Fruit fly (Drosophila melanogaster) whole organism: Measurements from ENCODE around the gene CG2182.

Experiments used
- CG8478 ChIP-seq: fragments of >200 bp; optimal IDR thresholded peaks from 2 replicates; lab custom pipeline; 2018; ENCODE audit warnings: inconsistent platforms
- Dll ChIP-seq: fragments of >200 bp; optimal IDR thresholded peaks from 2 replicates; lab custom pipeline; 2017
- EcR ChIP-seq, 2 experiments: fragments of >200 bp; optimal IDR thresholded peaks; 2 replicates each; lab custom pipeline; 2017; ENCODE audit warnings: missing biosample characterization in 2 of 2, missing genetic modification characterization in 2 of 2, missing genetic modification reagents in 2 of 2
- pan ChIP-seq: fragments of >200 bp; optimal IDR thresholded peaks from 2 replicates; lab custom pipeline; 2017
- psq ChIP-seq: fragments of >200 bp; optimal IDR thresholded peaks from 2 replicates; lab custom pipeline; 2017
- usp ChIP-seq: fragments of >200 bp; optimal IDR thresholded peaks from 2 replicates; lab custom pipeline; 2017; ENCODE audit warnings: missing biosample characterization, missing genetic modification characterization, mixed read lengths

CG2182 gene

DNA sequence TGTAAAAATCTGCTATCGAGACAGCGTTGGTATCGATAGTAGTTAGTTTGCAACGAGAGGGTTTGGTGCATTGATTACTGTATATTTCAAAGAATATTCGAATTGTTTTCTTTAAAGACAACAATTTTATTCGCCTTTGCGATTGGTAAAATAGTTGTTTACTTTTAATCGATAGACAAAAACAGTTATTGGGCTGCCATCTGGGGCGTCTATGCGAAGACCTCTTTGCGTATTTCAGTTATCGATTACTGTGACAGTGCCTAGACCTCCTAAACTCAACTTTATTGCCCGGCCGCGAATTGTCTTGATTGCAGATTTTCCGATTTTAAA is 46.6 kb downstream of the CG2182 start, which contains the start of gene Atu:
Gene Atu, plus strand, starts transcription at position 245 of the 330 bp plus-strand sequence.
- TF ChIP-seq EcR (GFP tag; optimal IDR thresholded peaks at IDR 0.05; lab: Kevin White, UChicago) (no peak), psq (lab: Kevin White, UChicago) (no peak), usp (GFP tag; lab: Kevin White, UChicago) (no peak), Dll (lab: Kevin White, UChicago) (no peak), CG8478 (no peak)

DNA sequence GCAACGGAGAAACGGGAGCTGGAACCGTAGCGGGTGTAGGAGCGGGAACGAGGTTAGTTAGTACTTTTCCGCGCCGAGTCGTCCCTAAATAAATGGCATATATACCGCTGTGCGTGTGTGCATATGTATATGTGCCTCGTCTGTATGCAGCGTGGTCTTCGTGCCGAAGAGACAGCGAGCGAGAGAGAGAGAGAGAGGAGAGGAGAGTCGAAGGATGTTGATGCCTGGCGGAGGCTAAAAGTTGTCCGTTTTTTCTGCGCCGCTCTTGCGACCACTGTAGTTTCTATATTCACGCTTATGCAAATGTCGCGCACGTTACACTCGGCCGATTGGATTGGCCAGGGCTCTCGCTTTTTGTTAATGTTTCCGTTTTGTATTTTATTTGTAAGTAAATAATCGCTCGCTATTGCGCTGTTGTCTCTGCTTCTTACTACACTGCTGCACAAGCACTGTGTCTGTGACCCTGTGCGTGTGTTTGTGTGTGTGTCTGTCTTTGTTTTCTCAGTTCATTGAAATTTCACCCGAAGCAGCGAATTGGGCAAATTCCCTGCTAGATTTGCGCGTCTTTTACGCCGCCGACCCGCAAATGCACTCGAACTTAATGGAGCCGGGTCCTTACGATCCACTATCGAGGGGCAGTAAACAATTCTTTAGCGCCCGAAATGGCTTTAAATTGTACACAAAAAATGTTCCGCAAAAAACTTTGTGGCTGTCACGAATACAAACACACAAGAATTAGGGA is 47.2 kb downstream of the CG2182 start, which contains the start of gene Rga:
Gene Rga, minus strand, starts transcription at position 741 of the 742 bp plus-strand sequence.
- no peak for TF ChIP-seq psq (lab: Kevin White, UChicago)
- peak; percentile 11 for TF ChIP-seq Dll (lab: Kevin White, UChicago)

DNA sequence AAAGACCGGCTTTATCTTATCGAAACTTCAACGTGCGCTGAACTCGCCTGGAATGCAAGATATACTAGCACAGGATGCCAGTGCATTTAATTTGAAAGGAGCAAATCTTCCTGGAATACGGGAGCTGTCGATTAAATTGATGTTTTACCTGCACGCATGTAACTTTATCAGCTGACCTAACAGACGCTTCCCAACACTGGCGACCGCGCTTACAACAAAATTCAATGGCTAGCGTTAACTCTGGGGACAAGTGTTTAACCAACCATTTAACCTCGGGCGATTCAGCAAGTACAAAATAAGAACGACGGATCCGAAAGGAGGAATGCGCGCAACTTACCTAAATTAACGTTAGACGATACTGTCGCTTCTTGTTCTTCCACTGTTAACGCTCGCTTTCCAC is 48.0 kb downstream of the CG2182 start:
- TF ChIP-seq psq (lab: Kevin White, UChicago) (no peak), pan (lab: Kevin White, UChicago) (no peak), CG8478 (no peak), usp (GFP tag; lab: Kevin White, UChicago) (no peak), EcR (GFP tag; optimal IDR thresholded peaks at IDR 0.05; lab: Kevin White, UChicago) (no peak), Dll (lab: Kevin White, UChicago) (no peak)

DNA sequence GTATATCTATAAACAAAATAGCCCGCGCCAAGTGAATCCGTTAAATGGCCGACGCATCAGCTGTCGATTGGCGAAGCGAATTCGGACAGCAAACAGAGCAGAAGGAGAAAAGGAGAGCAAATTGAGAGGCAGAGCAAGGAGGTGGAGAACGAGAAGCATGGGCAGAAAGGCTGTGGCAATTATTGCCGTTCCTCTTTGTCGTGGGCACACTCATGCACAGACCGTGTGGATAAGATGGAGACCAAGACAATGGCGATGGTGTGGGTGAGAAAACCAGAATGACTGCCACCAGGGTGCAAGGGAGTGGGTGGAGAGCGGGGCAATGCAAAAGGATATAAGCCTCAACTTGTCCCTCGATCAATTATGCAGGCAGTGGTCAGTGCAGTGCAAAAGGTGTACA is 48.5 kb downstream of the CG2182 start:
- TF ChIP-seq usp (GFP tag; lab: Kevin White, UChicago) (no peak), CG8478 (no peak), psq (lab: Kevin White, UChicago) (no peak), pan (lab: Kevin White, UChicago) (no peak), EcR (GFP tag; optimal IDR thresholded peaks at IDR 0.05; lab: Kevin White, UChicago) (no peak), Dll (lab: Kevin White, UChicago) (no peak)

DNA sequence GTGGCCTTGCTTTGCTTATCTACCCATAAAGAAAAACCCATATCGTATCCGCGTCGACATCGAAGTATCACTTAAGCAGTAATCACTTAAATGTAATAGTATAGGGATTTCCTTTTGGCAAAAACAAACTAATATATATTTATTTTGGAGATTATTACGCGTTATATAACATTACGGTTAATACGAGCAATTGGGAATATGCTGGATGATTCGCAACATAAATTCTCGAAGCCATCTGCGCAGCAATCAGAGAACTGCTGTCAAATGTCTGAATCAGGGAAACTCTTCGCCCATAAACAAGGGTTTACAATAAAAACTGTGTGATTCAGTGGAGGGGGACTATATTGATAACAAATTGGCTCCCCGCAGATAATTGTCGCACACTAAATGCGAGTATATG is 49.1 kb downstream of the CG2182 start:
- TF ChIP-seq psq (lab: Kevin White, UChicago) = no peak
- no peak for TF ChIP-seq Dll (lab: Kevin White, UChicago)
- TF ChIP-seq EcR (GFP tag; optimal IDR thresholded peaks at IDR 0.05; lab: Kevin White, UChicago) = no peak
- no peak for TF ChIP-seq usp (GFP tag; lab: Kevin White, UChicago)
- no peak for TF ChIP-seq pan (lab: Kevin White, UChicago)
- no peak for TF ChIP-seq CG8478

DNA sequence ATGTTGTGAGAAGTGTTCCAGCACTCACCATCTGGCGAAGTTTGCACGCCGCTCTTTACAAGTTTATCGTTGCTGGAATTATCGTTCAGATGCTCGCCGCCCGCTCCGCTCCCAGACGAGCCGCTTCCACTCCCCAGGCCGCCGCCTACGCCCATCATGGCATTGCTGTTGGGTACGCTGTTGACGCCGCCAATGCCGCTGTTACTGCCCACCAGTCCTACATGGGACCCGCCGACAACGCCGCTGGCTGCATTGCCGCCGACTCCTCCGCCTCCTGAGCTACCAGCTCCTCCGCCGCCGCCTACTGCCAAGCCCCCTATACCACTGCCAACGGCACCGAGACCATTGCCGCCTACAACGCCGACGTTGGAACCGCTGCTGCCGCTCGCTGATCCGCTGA is 51.3 kb downstream of the CG2182 start:
- TF ChIP-seq psq (lab: Kevin White, UChicago) = no peak
- TF ChIP-seq Dll (lab: Kevin White, UChicago) = no peak
- TF ChIP-seq pan (lab: Kevin White, UChicago) = no peak
- no peak for TF ChIP-seq CG8478
- no peak for TF ChIP-seq EcR (GFP tag; optimal IDR thresholded peaks at IDR 0.05; lab: Kevin White, UChicago)
- no peak for TF ChIP-seq usp (GFP tag; lab: Kevin White, UChicago)

DNA sequence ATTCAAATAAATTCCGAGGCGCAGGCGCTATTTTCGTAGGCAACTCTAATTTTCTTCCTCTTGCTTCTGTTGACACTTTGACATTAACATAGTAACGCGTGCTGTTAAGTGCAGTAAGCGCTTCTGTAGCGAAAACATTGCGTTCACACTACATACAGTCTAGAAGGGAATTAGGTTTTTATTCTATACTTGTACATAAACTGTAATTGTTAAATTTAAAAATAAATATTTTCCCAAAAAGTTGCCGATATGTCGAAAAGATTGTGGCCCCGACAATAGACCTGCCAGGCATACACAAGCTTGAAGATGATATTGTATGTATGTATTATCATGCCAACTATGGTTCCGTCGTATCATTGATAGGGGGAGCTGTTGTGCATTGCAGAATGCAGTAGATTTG is 53.2 kb downstream of the CG2182 start, which contains the start of gene asl:
Gene asl, minus strand, starts transcription at position 67 of the 400 bp plus-strand sequence.
- TF ChIP-seq pan (lab: Kevin White, UChicago) (no peak), psq (lab: Kevin White, UChicago) (no peak), Dll (lab: Kevin White, UChicago) (no peak), CG8478 (no peak), usp (GFP tag; lab: Kevin White, UChicago) (no peak), EcR (GFP tag; optimal IDR thresholded peaks at IDR 0.05; lab: Kevin White, UChicago) (no peak)
